Worm (Caenorhabditis elegans): ENCODE measurements around the gene fbxb-14.

Gene fbxb-14

DNA sequence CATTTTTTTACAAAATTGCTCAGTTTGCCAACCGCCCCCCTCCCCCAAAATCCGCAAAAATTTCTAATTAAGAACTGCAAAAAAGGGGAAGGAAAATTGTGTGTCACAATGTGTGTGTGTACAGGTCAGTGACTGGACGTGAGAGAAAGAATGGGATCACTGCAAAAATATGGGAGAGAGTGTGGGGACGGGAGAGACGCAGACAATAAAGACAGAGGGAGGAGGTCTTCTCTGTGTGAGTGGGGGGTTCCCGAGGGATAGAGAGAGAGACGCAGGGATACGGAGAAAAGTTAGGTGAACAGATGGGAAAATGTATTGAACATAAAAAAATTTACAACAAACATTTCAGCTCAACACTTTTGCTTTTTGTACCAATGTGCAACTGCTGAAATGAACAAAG, 43.4 kb upstream of the fbxb-14 start (continued):
- peak; percentile 15 to 46 (median 44) for TF ChIP-seq dpl-1 (GFP tag; optimal IDR thresholded peaks at IDR 0.05)
- peak; percentile 29 to 59 for TF ChIP-seq lin-35 (GFP tag; optimal IDR thresholded peaks at IDR 0.05)
- peak; percentile 57; the same call in 1 of the 2 replicates for TF ChIP-seq grh-1 (GFP tag; IDR thresholded peaks at IDR 0.05)
- TF ChIP-seq rnt-1 (tag; optimal IDR thresholded peaks at IDR 0.05): peak; percentile 71
- peak; percentile 41; the same call in 1 of the 2 replicates for TF ChIP-seq unc-98 (GFP tag; IDR thresholded peaks at IDR 0.05)
- no peak for TF ChIP-seq nhr-84 (tag; optimal IDR thresholded peaks at IDR 0.05)
- no peak for TF ChIP-seq pax-3 (tag; optimal IDR thresholded peaks at IDR 0.05)
- no peak for TF ChIP-seq mab-9 (GFP tag; IDR thresholded peaks at IDR 0.05)
- peak; percentile 36 for TF ChIP-seq F16B12.6 (tag; optimal IDR thresholded peaks at IDR 0.05)
- no peak for TF ChIP-seq unc-62 (GFP tag; optimal IDR thresholded peaks at IDR 0.05)
- TF ChIP-seq fos-1 (tag; optimal IDR thresholded peaks at IDR 0.05): no peak
- no peak for TF ChIP-seq nhr-76 (tag; optimal IDR thresholded peaks at IDR 0.05)
- TF ChIP-seq pag-3 (tag; optimal IDR thresholded peaks at IDR 0.05; ENCODE audit: borderline replicate concordance, insufficient read depth): peak; percentile 33
- no peak for TF ChIP-seq Y116A8C.19 (tag; optimal IDR thresholded peaks at IDR 0.05; ENCODE audit: borderline replicate concordance)
- no peak for TF ChIP-seq ztf-4 (tag; optimal IDR thresholded peaks at IDR 0.05)
- TF ChIP-seq snu-23 (GFP tag; optimal IDR thresholded peaks at IDR 0.05): peak; percentile 79
- TF ChIP-seq sptf-1 (tag; optimal IDR thresholded peaks at IDR 0.05): no peak
- TF ChIP-seq efl-3 (GFP tag; optimal IDR thresholded peaks at IDR 0.05): no peak
- no peak for TF ChIP-seq unc-30 (tag; optimal IDR thresholded peaks at IDR 0.05)
- TF ChIP-seq nhr-20 (tag; optimal IDR thresholded peaks at IDR 0.05): peak; percentile 63
- peak; percentile 69 for TF ChIP-seq blmp-1 (tag; optimal IDR thresholded peaks at IDR 0.05)
- peak; percentile 43 for TF ChIP-seq tbx-2 (tag; optimal IDR thresholded peaks at IDR 0.05)
- TF ChIP-seq ces-1 (GFP tag; optimal IDR thresholded peaks at IDR 0.05): no peak
- peak; percentile 90 for TF ChIP-seq lin-14 (GFP tag; optimal IDR thresholded peaks at IDR 0.05)
- peak; percentile 56 for TF ChIP-seq dsc-1 (tag; optimal IDR thresholded peaks at IDR 0.05)
- no peak for TF ChIP-seq C34B4.2 (tag; optimal IDR thresholded peaks at IDR 0.05)
- no peak for TF ChIP-seq egl-13 (tag; optimal IDR thresholded peaks at IDR 0.05)
- TF ChIP-seq swsn-7 (tag; optimal IDR thresholded peaks at IDR 0.05): peak; percentile 60
- TF ChIP-seq ceh-8 (GFP tag; optimal IDR thresholded peaks at IDR 0.05): no peak
- no peak for TF ChIP-seq ceh-82 (tag; optimal IDR thresholded peaks at IDR 0.05)
- TF ChIP-seq mep-1 (tag; optimal IDR thresholded peaks at IDR 0.05): peak; percentile 64

DNA sequence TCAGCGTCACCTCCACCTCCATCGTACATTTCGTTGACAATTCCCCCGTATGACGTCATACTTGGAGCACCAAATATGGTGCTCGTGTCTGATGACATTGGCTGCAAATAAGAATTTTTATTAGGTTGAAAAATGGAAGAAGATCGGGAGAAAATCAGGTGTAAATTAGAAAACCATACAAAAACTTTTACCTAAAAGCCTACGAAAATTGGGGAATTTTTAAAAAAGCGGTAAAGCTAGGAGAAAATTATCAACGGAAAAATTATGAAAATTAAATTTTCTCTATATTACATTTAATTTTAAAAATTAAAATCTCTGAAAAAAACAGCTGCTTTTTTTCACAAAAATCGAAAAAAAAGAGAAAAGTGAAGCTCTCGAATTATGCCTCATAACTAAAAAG, 41.9 kb upstream of the fbxb-14 start, which contains the start of gene T04B8.5:
Gene T04B8.5 (minus strand): TSS at position 101 of the 400 bp plus-strand sequence.
- TF ChIP-seq lir-3 (tag; optimal IDR thresholded peaks at IDR 0.05; ENCODE audit: poor library complexity) (no peak), nhr-20 (tag; optimal IDR thresholded peaks at IDR 0.05) (no peak), blmp-1 (tag; optimal IDR thresholded peaks at IDR 0.05) (no peak), elt-2 (tag; optimal IDR thresholded peaks at IDR 0.05) (no peak), skn-1 (tag; optimal IDR thresholded peaks at IDR 0.05) (no peak), unc-86 (tag; optimal IDR thresholded peaks at IDR 0.05) (no peak), sptf-1 (tag; optimal IDR thresholded peaks at IDR 0.05) (no peak), dpl-1 (GFP tag; optimal IDR thresholded peaks at IDR 0.05) (no peak)

DNA sequence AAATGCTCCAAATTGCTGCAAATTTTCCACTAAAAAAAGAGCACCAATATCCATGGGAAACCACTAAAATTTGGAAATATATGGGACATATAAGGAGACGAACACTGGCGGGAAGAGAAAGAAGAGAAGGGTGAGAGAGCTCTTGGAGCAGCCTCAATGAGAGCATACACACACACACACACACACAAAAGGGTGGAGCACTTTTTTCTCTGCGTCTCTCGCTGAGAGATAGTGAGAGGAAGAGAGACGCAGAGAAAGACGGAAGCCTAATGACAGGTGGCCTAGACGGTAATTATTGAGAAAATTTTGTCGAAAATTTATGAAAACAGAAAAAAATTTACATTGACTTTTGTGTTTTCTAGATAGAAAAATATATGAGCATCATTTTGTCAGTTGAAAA, 39.9 kb upstream of the fbxb-14 start:
- no peak for TF ChIP-seq nhr-76 (tag; optimal IDR thresholded peaks at IDR 0.05)
- TF ChIP-seq swsn-7 (tag; optimal IDR thresholded peaks at IDR 0.05): peak; percentile 9
- TF ChIP-seq nhr-77 (tag; optimal IDR thresholded peaks at IDR 0.05): no peak
- TF ChIP-seq rnt-1 (tag; optimal IDR thresholded peaks at IDR 0.05): peak; percentile 54
- peak in 1 of 3 experiments; percentile 8 for TF ChIP-seq dpl-1 (GFP tag; optimal IDR thresholded peaks at IDR 0.05)
- TF ChIP-seq jun-1 (tag; optimal IDR thresholded peaks at IDR 0.05): no peak
- no peak for TF ChIP-seq nhr-28 (tag; optimal IDR thresholded peaks at IDR 0.05)
- TF ChIP-seq xbp-1 (tag; optimal IDR thresholded peaks at IDR 0.05): peak; percentile 28
- TF ChIP-seq lin-39 (tag; optimal IDR thresholded peaks at IDR 0.05): no peak
- TF ChIP-seq lin-14 (GFP tag; optimal IDR thresholded peaks at IDR 0.05): peak; percentile 66
- TF ChIP-seq lin-13 (GFP tag; optimal IDR thresholded peaks at IDR 0.05): peak; percentile 2
- TF ChIP-seq lsy-2 (tag; optimal IDR thresholded peaks at IDR 0.05): peak in 1 of 2 experiments; percentile 8
- peak; percentile 13 for TF ChIP-seq fkh-8 (tag; optimal IDR thresholded peaks at IDR 0.05)
- no peak for TF ChIP-seq irx-1 (tag; optimal IDR thresholded peaks at IDR 0.05)
- peak in 1 of 2 experiments; percentile 35 for TF ChIP-seq lin-35 (GFP tag; optimal IDR thresholded peaks at IDR 0.05)
- TF ChIP-seq grh-1 (GFP tag; IDR thresholded peaks at IDR 0.05): no peak
- TF ChIP-seq efl-1 (optimal IDR thresholded peaks at IDR 0.05): peak; percentile 64 to 80
- peak; percentile 22 to 87 for TF ChIP-seq efl-1 (GFP tag; optimal IDR thresholded peaks at IDR 0.05 in 1 of 2)
- peak; percentile 16 for TF ChIP-seq skn-1 (tag; optimal IDR thresholded peaks at IDR 0.05)
- peak in 1 of 3 experiments; percentile 28 for TF ChIP-seq ceh-82 (tag; optimal IDR thresholded peaks at IDR 0.05)
- no peak for TF ChIP-seq zip-4 (GFP tag; optimal IDR thresholded peaks at IDR 0.05)
- no peak for TF ChIP-seq nhr-90 (tag; optimal IDR thresholded peaks at IDR 0.05; ENCODE audit: poor library complexity)
- TF ChIP-seq F16B12.6 (tag; optimal IDR thresholded peaks at IDR 0.05): peak; percentile 6
